Worm (Caenorhabditis elegans) whole organism, late embryonic: ENCODE data around the gene F43D2.7.

Experiments used
- C08G9.2 ChIP-seq: sonication (generic microtip); optimal IDR thresholded peaks from 2 replicates; lab custom pipeline; 2016; ENCODE audit warnings: mild to moderate bottlenecking, missing genetic modification characterization, moderate library complexity, missing compliant biosample characterization
- K09A11.1 ChIP-seq: sonication (generic microtip); optimal IDR thresholded peaks from 2 replicates; lab custom pipeline; 2017; ENCODE audit warnings: antibody characterized with exemption, mild to moderate bottlenecking, missing genetic modification characterization, missing compliant biosample characterization; ENCODE audit not compliant: insufficient read depth
- T23F11.4 ChIP-seq: fragments of 200-800 bp; sonication (Bioruptor generic); optimal IDR thresholded peaks from 2 replicates; lab custom pipeline; 2018; ENCODE audit warnings: mild to moderate bottlenecking, missing genetic modification characterization, missing compliant biosample characterization
- ahr-1 ChIP-seq: sonication (generic microtip); optimal IDR thresholded peaks from 2 replicates; lab custom pipeline; 2016; ENCODE audit warnings: missing genetic modification characterization, missing compliant biosample characterization
- ceh-14 ChIP-seq: sonication (generic microtip); optimal IDR thresholded peaks from 2 replicates; lab custom pipeline; 2016; ENCODE audit warnings: missing genotype, missing genetic modification characterization, missing compliant biosample characterization
- ceh-19 ChIP-seq: fragments of 200-800 bp; sonication (Bioruptor generic); optimal IDR thresholded peaks from 2 replicates; lab custom pipeline; 2018; ENCODE audit warnings: mild to moderate bottlenecking, missing genetic modification characterization, missing compliant biosample characterization
- ceh-24 ChIP-seq: sonication (generic microtip); optimal IDR thresholded peaks from 2 replicates; lab custom pipeline; 2016; ENCODE audit warnings: mild to moderate bottlenecking, missing genetic modification characterization, missing compliant biosample characterization
- ceh-30 ChIP-seq: fragments of 150-350 bp; optimal IDR thresholded peaks from 2 replicates; lab custom pipeline; 2014; ENCODE audit warnings: missing biosample characterization, missing genetic modification characterization
- ceh-45 ChIP-seq: fragments of 200-800 bp; sonication (Bioruptor generic); IDR thresholded peaks from 2 replicates; pipeline ENCODE4 v1.3.6; 2022; ENCODE audit warnings: missing genetic modification reagents, missing genetic modification characterization, missing compliant biosample characterization
- ceh-48 ChIP-seq: sonication (generic microtip); optimal IDR thresholded peaks from 2 replicates; lab custom pipeline; 2016; ENCODE audit warnings: missing genetic modification characterization, inconsistent platforms, missing compliant biosample characterization
- ceh-9 ChIP-seq: sonication (generic microtip); optimal IDR thresholded peaks from 2 replicates; lab custom pipeline; 2016; ENCODE audit warnings: mild to moderate bottlenecking, missing genetic modification characterization, inconsistent platforms, missing compliant biosample characterization
- che-1 ChIP-seq: sonication (generic microtip); optimal IDR thresholded peaks from 2 replicates; lab custom pipeline; 2016; ENCODE audit warnings: mild to moderate bottlenecking, missing genetic modification characterization, missing compliant biosample characterization
- dmd-4 ChIP-seq: sonication (generic microtip); optimal IDR thresholded peaks from 2 replicates; lab custom pipeline; 2016; ENCODE audit warnings: borderline replicate concordance, missing genetic modification characterization, missing compliant biosample characterization
- ets-4 ChIP-seq: sonication (generic microtip); optimal IDR thresholded peaks from 2 replicates; lab custom pipeline; 2016; ENCODE audit warnings: missing genetic modification characterization, missing compliant biosample characterization
- fax-1 ChIP-seq: sonication (generic microtip); optimal IDR thresholded peaks from 2 replicates; lab custom pipeline; 2016; ENCODE audit warnings: missing genotype, missing genetic modification characterization, missing compliant biosample characterization
- fkh-10 ChIP-seq: fragments of 150-350 bp; optimal IDR thresholded peaks from 2 replicates; lab custom pipeline; 2014; ENCODE audit warnings: missing biosample characterization, missing genetic modification reagents, missing genetic modification characterization
- fkh-6 ChIP-seq: sonication (generic microtip); optimal IDR thresholded peaks from 2 replicates; lab custom pipeline; 2016; ENCODE audit warnings: missing genetic modification characterization, missing compliant biosample characterization
- hlh-30 ChIP-seq: sonication (generic microtip); optimal IDR thresholded peaks from 2 replicates; lab custom pipeline; 2017; ENCODE audit warnings: antibody characterized with exemption, missing genetic modification characterization, missing compliant biosample characterization; ENCODE audit not compliant: insufficient read depth
- hlh-6 ChIP-seq: sonication (generic microtip); optimal IDR thresholded peaks from 2 replicates; lab custom pipeline; 2016; ENCODE audit warnings: missing genotype, missing genetic modification characterization, missing compliant biosample characterization
- lim-6 ChIP-seq: sonication (generic microtip); optimal IDR thresholded peaks from 2 replicates; lab custom pipeline; 2016; ENCODE audit warnings: missing genetic modification characterization, missing compliant biosample characterization
- madf-2 ChIP-seq: sonication (generic microtip); optimal IDR thresholded peaks from 2 replicates; lab custom pipeline; 2017; ENCODE audit warnings: missing genetic modification characterization, missing compliant biosample characterization
- nfya-1 ChIP-seq: sonication (generic microtip); optimal IDR thresholded peaks from 2 replicates; lab custom pipeline; 2017; ENCODE audit warnings: missing genetic modification characterization, mild to moderate bottlenecking, missing compliant biosample characterization, antibody characterized with exemption, moderate library complexity
- pag-3 ChIP-seq: sonication (generic microtip); optimal IDR thresholded peaks from 2 replicates; lab custom pipeline; 2016; ENCODE audit warnings: missing compliant biosample characterization, missing genetic modification characterization, borderline replicate concordance
- pat-9 ChIP-seq: fragments of 200-800 bp; sonication (Bioruptor generic); optimal IDR thresholded peaks from 2 replicates; lab custom pipeline; 2018; ENCODE audit warnings: mild to moderate bottlenecking, missing genetic modification characterization, moderate library complexity, missing compliant biosample characterization
- pha-2 ChIP-seq: sonication (generic microtip); optimal IDR thresholded peaks from 2 replicates; lab custom pipeline; 2017; ENCODE audit warnings: mild to moderate bottlenecking, missing genetic modification characterization, missing compliant biosample characterization
- pha-4 ChIP-seq: fragments of 150-350 bp; optimal IDR thresholded peaks from 2 replicates; lab custom pipeline; 2018; ENCODE audit warnings: missing biosample characterization, missing genetic modification reagents, missing genetic modification characterization
- pqm-1 ChIP-seq: sonication (generic microtip); optimal IDR thresholded peaks from 2 replicates; lab custom pipeline; 2016; ENCODE audit warnings: missing genetic modification characterization, missing compliant biosample characterization
- pros-1 ChIP-seq: fragments of 150-350 bp; optimal IDR thresholded peaks from 2 replicates; lab custom pipeline; 2014; ENCODE audit warnings: missing biosample characterization, missing genetic modification reagents, missing genetic modification characterization
- ref-2 ChIP-seq: sonication (generic microtip); optimal IDR thresholded peaks from 2 replicates; lab custom pipeline; 2016; ENCODE audit warnings: missing genetic modification characterization, missing compliant biosample characterization
- rnt-1 ChIP-seq: sonication (generic microtip); optimal IDR thresholded peaks from 2 replicates; lab custom pipeline; 2016; ENCODE audit warnings: missing genetic modification characterization, missing compliant biosample characterization
- sdc-2 ChIP-seq: sonication (generic microtip); optimal IDR thresholded peaks from 2 replicates; lab custom pipeline; 2016; ENCODE audit warnings: missing genotype, missing genetic modification characterization, missing compliant biosample characterization
- sox-2 ChIP-seq: fragments of 200-800 bp; sonication (Bioruptor generic); IDR thresholded peaks from 2 replicates; pipeline ENCODE4 v1.3.6; 2022; ENCODE audit warnings: missing genetic modification reagents, missing genetic modification characterization, missing compliant biosample characterization
- syd-9 ChIP-seq: sonication (generic microtip); optimal IDR thresholded peaks from 2 replicates; lab custom pipeline; 2016; ENCODE audit warnings: mild to moderate bottlenecking, missing genetic modification characterization, moderate library complexity, missing compliant biosample characterization
- tbx-2 ChIP-seq: sonication (generic microtip); optimal IDR thresholded peaks from 2 replicates; lab custom pipeline; 2016; ENCODE audit warnings: missing genetic modification characterization, missing compliant biosample characterization
- unc-42 ChIP-seq: sonication (generic microtip); optimal IDR thresholded peaks from 2 replicates; lab custom pipeline; 2016; ENCODE audit warnings: missing genotype, missing genetic modification characterization, missing compliant biosample characterization
- unc-86 ChIP-seq: sonication (generic microtip); optimal IDR thresholded peaks from 2 replicates; lab custom pipeline; 2016; ENCODE audit warnings: missing genetic modification characterization, missing compliant biosample characterization
- zip-5 ChIP-seq: sonication (generic microtip); optimal IDR thresholded peaks from 2 replicates; lab custom pipeline; 2016; ENCODE audit warnings: missing genetic modification characterization, missing compliant biosample characterization
- ztf-16 ChIP-seq: sonication (generic microtip); optimal IDR thresholded peaks from 2 replicates; lab custom pipeline; 2017; ENCODE audit warnings: missing genetic modification characterization, missing compliant biosample characterization

F43D2.7 gene

DNA sequence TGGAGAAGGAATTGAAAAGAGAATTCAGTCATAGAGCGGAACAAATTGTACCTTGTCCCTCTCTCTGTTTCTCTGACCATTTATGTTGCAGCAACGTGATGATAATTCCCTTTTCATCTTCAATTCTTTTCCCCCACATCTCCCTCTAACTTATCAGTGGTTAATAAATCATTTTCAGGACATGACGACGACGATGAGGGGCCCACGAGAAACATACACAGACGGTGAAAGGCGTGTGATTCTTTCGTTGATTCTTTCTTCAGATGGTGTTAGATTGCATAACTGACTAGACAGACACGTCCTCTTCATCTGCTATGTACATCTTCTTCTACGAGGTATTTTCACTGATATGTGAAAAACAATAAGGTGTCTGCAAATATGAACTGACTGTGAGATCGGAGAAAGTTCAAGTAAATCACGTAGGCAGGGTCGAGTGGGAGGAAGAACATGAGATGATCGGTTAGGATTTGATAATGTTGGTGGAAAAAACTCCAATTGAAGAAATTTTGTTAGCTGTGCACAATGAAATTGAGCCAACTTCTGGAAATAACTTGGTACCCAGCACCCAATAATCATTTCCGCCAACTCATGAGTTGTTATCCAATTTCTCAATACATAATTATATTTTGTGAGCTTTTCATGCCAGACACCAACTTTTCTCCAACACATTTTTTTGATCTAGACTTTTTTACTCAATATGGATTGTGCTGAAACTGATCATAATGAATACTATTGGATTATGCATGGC is 20.8 kb upstream of the F43D2.7 start, which contains the start of gene srh-17:
TSS of gene srh-17 (plus strand) at position 698 of the 748 bp plus-strand sequence.
- TF ChIP-seq sox-2 (GFP tag; lab: Robert Waterston, UW) (no peak), hlh-6 (tag; lab: Kevin White, UChicago) (no peak), unc-86 (no peak), madf-2 (tag; lab: Kevin White, UChicago) (no peak), zip-5 (tag; lab: Kevin White, UChicago) (no peak), ref-2 (tag; lab: Kevin White, UChicago) (no peak), fkh-10 (GFP tag; lab: Kevin White, UChicago) (no peak), rnt-1 (tag; lab: Kevin White, UChicago) (no peak), ceh-45 (GFP tag; lab: Robert Waterston, UW) (no peak), dmd-4 (tag; lab: Kevin White, UChicago) (no peak), K09A11.1 (no peak)

DNA sequence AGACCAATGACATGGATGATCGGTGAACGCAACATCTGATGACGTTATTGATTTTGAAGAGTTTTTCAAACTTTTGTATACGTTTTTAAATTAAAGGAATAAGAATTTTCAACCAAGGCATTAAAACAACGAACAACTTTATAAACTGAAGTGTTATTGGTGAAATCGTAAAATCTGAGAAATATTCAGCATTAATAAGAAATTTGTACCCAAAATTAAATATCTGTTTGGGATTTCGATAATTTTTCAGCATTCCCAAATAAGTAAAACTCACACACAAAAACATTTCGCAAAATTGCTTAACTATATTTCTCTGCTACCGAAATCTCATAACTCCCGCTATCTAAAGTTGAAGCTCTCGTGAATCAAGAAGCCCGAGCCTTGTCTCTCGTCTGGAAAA is 19.6 kb upstream of the F43D2.7 start:
- TF ChIP-seq ceh-30 (tag; lab: Kevin White, UChicago) (no peak), pha-2 (tag; lab: Kevin White, UChicago) (no peak), ceh-48 (tag; lab: Kevin White, UChicago) (no peak), nfya-1 (no peak), C08G9.2 (tag; lab: Kevin White, UChicago) (no peak), fkh-6 (tag; lab: Kevin White, UChicago) (no peak), sox-2 (GFP tag; lab: Robert Waterston, UW) (no peak), dmd-4 (tag; lab: Kevin White, UChicago) (no peak), pqm-1 (tag; lab: Kevin White, UChicago) (no peak), ztf-16 (tag; lab: Kevin White, UChicago) (no peak), fax-1 (no peak), ahr-1 (tag; lab: Kevin White, UChicago) (no peak), hlh-30 (tag; lab: Kevin White, UChicago) (no peak), zip-5 (tag; lab: Kevin White, UChicago) (no peak), ceh-9 (tag; lab: Kevin White, UChicago) (no peak), tbx-2 (no peak), ceh-14 (tag; lab: Kevin White, UChicago) (no peak), K09A11.1 (no peak), ceh-24 (tag; lab: Kevin White, UChicago) (no peak), pros-1 (tag; lab: Kevin White, UChicago) (no peak)

DNA sequence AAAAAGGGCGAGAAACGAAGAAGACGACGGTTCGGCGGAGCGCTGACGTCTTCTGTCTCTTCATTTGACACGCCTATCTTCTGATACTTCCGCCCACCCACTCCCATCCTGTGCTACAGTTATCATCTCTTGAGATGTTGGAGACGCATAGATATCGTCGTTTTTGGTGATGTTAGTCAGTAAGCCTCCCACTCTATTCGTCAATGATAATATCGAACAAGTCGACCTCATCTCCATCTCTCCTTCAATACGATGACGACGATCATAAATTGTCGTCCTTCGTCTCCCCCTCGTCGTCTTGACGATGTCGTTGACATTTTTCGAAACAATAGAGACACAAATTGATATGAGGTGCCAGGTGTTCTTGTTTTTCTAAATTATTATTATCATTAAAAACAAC is 18.2 kb upstream of the F43D2.7 start, which contains the start of gene slc-25A29:
TSS of gene slc-25A29 (minus strand) at position 45 of the 400 bp plus-strand sequence.
- TF ChIP-seq C08G9.2 (tag; lab: Kevin White, UChicago) (no peak), pha-2 (tag; lab: Kevin White, UChicago) (no peak), ceh-30 (tag; lab: Kevin White, UChicago) (no peak), syd-9 (no peak), lim-6 (tag; lab: Kevin White, UChicago) (no peak), pha-4 (no peak), ets-4 (tag; lab: Kevin White, UChicago) (no peak), ceh-19 (GFP tag; lab: Kevin White, UChicago) (no peak)
- TF ChIP-seq, all 69 proteins: peak for 0

DNA sequence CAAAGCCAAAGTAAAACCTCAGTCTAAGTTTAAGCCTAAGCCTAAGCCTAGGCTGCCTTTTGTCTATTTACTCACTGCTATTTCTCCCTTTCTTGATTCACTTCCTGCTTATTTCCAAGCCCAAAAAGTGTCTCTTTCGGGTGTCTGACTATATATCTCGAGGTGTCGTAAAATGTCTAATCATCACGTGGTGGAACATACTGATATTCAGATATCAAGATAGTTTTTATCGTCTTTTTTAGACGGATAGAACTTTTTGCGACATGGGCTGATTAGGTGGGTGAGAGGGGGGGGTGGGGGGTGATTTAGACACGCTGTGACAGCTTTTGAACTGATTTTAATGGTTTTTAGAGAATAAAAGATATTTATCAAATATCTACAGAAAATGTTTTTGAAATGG is 17.0 kb upstream of the F43D2.7 start:
- TF ChIP-seq dmd-4 (tag; lab: Kevin White, UChicago), result no peak
- no peak for TF ChIP-seq pat-9 (tag; lab: Kevin White, UChicago)
- no peak for TF ChIP-seq ceh-14 (tag; lab: Kevin White, UChicago)
- TF ChIP-seq sdc-2, result no peak
- no peak for TF ChIP-seq fkh-10 (GFP tag; lab: Kevin White, UChicago)
- TF ChIP-seq T23F11.4, result no peak
- no peak for TF ChIP-seq pag-3 (tag; lab: Kevin White, UChicago)
- TF ChIP-seq C08G9.2 (tag; lab: Kevin White, UChicago), result no peak
- no peak for TF ChIP-seq unc-42 (tag; lab: Kevin White, UChicago)
- TF ChIP-seq che-1 (tag; lab: Kevin White, UChicago), result no peak
